Fruit fly (Drosophila melanogaster) Kc167 (cell line): ENCODE data around the gene Lamtor4.

Experiments used
- Myc ChIP-seq: fragments of >200 bp; optimal IDR thresholded peaks from 2 replicates; lab custom pipeline; 2017; ENCODE audit warnings: missing external identifiers
- Sin3A ChIP-seq: fragments of >200 bp; optimal IDR thresholded peaks from 2 replicates; lab custom pipeline; 2018; ENCODE audit warnings: missing external identifiers
- h ChIP-seq: fragments of >200 bp; optimal IDR thresholded peaks from 3 replicates; lab custom pipeline; 2018; ENCODE audit warnings: missing external identifiers
- psq ChIP-seq: fragments of >200 bp; optimal IDR thresholded peaks from 2 replicates; lab custom pipeline; 2017; ENCODE audit warnings: missing external identifiers

DNA sequence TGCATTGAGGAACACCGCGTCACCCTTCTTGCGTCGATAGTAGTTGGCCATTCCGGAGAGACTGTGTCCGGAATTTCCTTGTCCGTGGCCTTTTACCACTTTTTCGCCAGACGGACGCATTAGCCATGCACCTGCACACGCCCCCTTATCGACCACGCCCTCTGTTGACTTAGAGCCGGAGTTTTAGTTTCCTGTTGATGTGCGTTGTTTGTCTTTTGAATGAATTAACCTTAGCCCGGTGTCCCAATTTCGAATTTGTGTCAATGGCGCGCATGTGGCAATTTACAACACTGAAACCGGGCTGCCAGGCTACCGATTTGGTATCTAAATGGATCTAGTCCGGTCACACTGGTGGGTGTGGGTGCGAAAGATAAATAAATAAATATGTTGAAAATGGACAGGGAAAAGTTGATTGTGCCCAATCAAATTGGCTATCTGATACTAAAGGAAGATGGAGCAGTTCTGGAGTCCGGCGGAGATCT, at the start of gene Lamtor4, which contains the start of gene Gr63a:
- TF ChIP-seq psq (lab: Kevin White, UChicago) (no peak), Sin3A (lab: Kevin White, UChicago) (no peak), Myc (no peak), h (lab: Kevin White, UChicago) (no peak)
